Worm (Caenorhabditis elegans) whole organism, young adult: ENCODE measurements around the gene srw-29.

Experiments used
- B0261.1 ChIP-seq: sonication (generic microtip); optimal IDR thresholded peaks from 2 replicates; lab custom pipeline; 2016; ENCODE audit warnings: mild to moderate bottlenecking, missing genetic modification characterization, moderate library complexity, missing compliant biosample characterization
- C06A6.2 ChIP-seq: fragments of 200-800 bp; sonication (Bioruptor generic); conservative IDR thresholded peaks from 2 replicates; pipeline ENCODE4 v1.3.6; 2022; ENCODE audit warnings: missing genetic modification characterization, missing compliant biosample characterization
- F22D6.2 ChIP-seq: sonication (generic microtip); optimal IDR thresholded peaks from 2 replicates; lab custom pipeline; 2016; ENCODE audit warnings: mild to moderate bottlenecking, missing genetic modification characterization, missing compliant biosample characterization
- F37B4.10 ChIP-seq: fragments of 200-800 bp; sonication (Bioruptor generic); IDR thresholded peaks from 2 replicates; pipeline ENCODE4 v1.3.6; 2022; ENCODE audit warnings: missing genetic modification characterization, missing compliant biosample characterization
- F57A8.1 ChIP-seq: fragments of 200-800 bp; sonication (Bioruptor generic); optimal IDR thresholded peaks from 2 replicates; lab custom pipeline; 2018; ENCODE audit warnings: mild to moderate bottlenecking, missing genetic modification characterization, moderate library complexity, missing compliant biosample characterization
- T26A5.8 ChIP-seq: sonication (generic microtip); optimal IDR thresholded peaks from 2 replicates; lab custom pipeline; 2016; ENCODE audit warnings: missing genetic modification characterization, missing compliant biosample characterization
- aptf-2 ChIP-seq: fragments of 200-800 bp; sonication (Bioruptor generic); conservative IDR thresholded peaks from 2 replicates; pipeline ENCODE4 v1.3.6; 2022; ENCODE audit warnings: missing genetic modification reagents, missing genetic modification characterization, missing compliant biosample characterization
- aptf-3 ChIP-seq: fragments of 200-800 bp; sonication (Bioruptor generic); IDR thresholded peaks from 2 replicates; pipeline ENCODE4 v1.3.6; 2022; ENCODE audit warnings: missing genetic modification characterization, missing compliant biosample characterization
- attf-5 ChIP-seq: fragments of 200-800 bp; sonication (Bioruptor generic); optimal IDR thresholded peaks from 2 replicates; lab custom pipeline; 2018; ENCODE audit warnings: mild to moderate bottlenecking, missing genetic modification characterization, missing compliant biosample characterization
- cebp-2 ChIP-seq: fragments of 200-800 bp; sonication (Bioruptor generic); IDR thresholded peaks from 2 replicates; pipeline ENCODE4 v1.3.6; 2022; ENCODE audit warnings: missing genetic modification characterization, missing compliant biosample characterization
- ceh-79 ChIP-seq: sonication (generic microtip); optimal IDR thresholded peaks from 2 replicates; lab custom pipeline; 2017; ENCODE audit warnings: mild to moderate bottlenecking, missing genetic modification characterization, missing compliant biosample characterization
- chd-7 ChIP-seq: sonication (generic microtip); optimal IDR thresholded peaks from 2 replicates; lab custom pipeline; 2016; ENCODE audit warnings: mild to moderate bottlenecking, missing genetic modification characterization, moderate library complexity, missing compliant biosample characterization
- dox-1 ChIP-seq: fragments of 200-800 bp; sonication (Bioruptor generic); IDR thresholded peaks from 2 replicates; pipeline ENCODE4 v1.3.6; 2022; ENCODE audit warnings: missing genetic modification reagents, missing genetic modification characterization, missing compliant biosample characterization
- egl-18 ChIP-seq: fragments of 200-800 bp; sonication (Bioruptor generic); IDR thresholded peaks from 2 replicates; pipeline ENCODE4 v1.3.6; 2022; ENCODE audit warnings: missing genetic modification reagents, missing genetic modification characterization, missing compliant biosample characterization
- egl-44 ChIP-seq: fragments of 200-800 bp; sonication (Bioruptor generic); IDR thresholded peaks from 2 replicates; pipeline ENCODE4 v1.3.6; 2022; ENCODE audit warnings: missing genetic modification reagents, missing genetic modification characterization, missing compliant biosample characterization
- ets-4 ChIP-seq: fragments of 200-800 bp; sonication (Bioruptor generic); optimal IDR thresholded peaks from 2 replicates; lab custom pipeline; 2018; ENCODE audit warnings: mild to moderate bottlenecking, missing genetic modification characterization, missing compliant biosample characterization
- gei-17 ChIP-seq: fragments of 200-800 bp; sonication (Bioruptor generic); optimal IDR thresholded peaks from 2 replicates; lab custom pipeline; 2018; ENCODE audit warnings: mild to moderate bottlenecking, missing genetic modification characterization, missing compliant biosample characterization
- him-1 ChIP-seq: sonication (generic microtip); optimal IDR thresholded peaks from 2 replicates; lab custom pipeline; 2016; ENCODE audit warnings: missing genotype, missing genetic modification reagents, missing genetic modification characterization, missing compliant biosample characterization
- hmg-20 ChIP-seq: fragments of 200-800 bp; sonication (Bioruptor generic); IDR thresholded peaks from 2 replicates; pipeline ENCODE4 v1.3.6; 2022; ENCODE audit warnings: missing genetic modification reagents, missing genetic modification characterization, missing compliant biosample characterization
- hrde-1 ChIP-seq: sonication (generic microtip); optimal IDR thresholded peaks from 2 replicates; lab custom pipeline; 2016; ENCODE audit warnings: missing genetic modification characterization, mild to moderate bottlenecking, missing compliant biosample characterization, moderate library complexity, missing genotype, missing genetic modification reagents, borderline replicate concordance
- hsf-1 ChIP-seq: fragments of 200-800 bp; sonication (Bioruptor generic); IDR thresholded peaks from 2 replicates; pipeline ENCODE4 v1.3.6; 2022; ENCODE audit warnings: missing genetic modification reagents, missing genetic modification characterization, missing compliant biosample characterization
- let-607 ChIP-seq, 2 experiments: fragments of 200-800 bp in 1 of 2; sonication (Bioruptor generic) in 1 of 2; sonication (generic microtip) in 1 of 2; optimal IDR thresholded peaks; 2 replicates each; lab custom pipeline; 2016 to 2018; ENCODE audit warnings: mild to moderate bottlenecking in 2 of 2, missing compliant biosample characterization in 2 of 2, missing genetic modification characterization in 2 of 2, moderate library complexity in 2 of 2, missing genotype in 1 of 2
- lsl-1 ChIP-seq: fragments of 200-800 bp; sonication (Bioruptor generic); optimal IDR thresholded peaks from 2 replicates; lab custom pipeline; 2018; ENCODE audit warnings: mild to moderate bottlenecking, missing genetic modification characterization, moderate library complexity, missing compliant biosample characterization
- madf-3 ChIP-seq: fragments of 200-800 bp; sonication (Bioruptor generic); IDR thresholded peaks from 2 replicates; pipeline ENCODE4 v1.3.6; 2022; ENCODE audit warnings: missing genetic modification reagents, missing genetic modification characterization, missing compliant biosample characterization
- mcd-1 ChIP-seq: fragments of 200-800 bp; sonication (Bioruptor generic); IDR thresholded peaks from 2 replicates; pipeline ENCODE4 v1.3.6; 2022; ENCODE audit warnings: missing genetic modification reagents, missing genetic modification characterization, missing compliant biosample characterization
- nfya-1 ChIP-seq: sonication (generic microtip); optimal IDR thresholded peaks from 2 replicates; lab custom pipeline; 2017; ENCODE audit warnings: antibody characterized with exemption, missing compliant biosample characterization, missing genetic modification characterization, borderline replicate concordance; ENCODE audit not compliant: insufficient read depth
- nfyb-1 ChIP-seq: fragments of 200-800 bp; sonication (Bioruptor generic); IDR thresholded peaks from 2 replicates; pipeline ENCODE4 v1.3.6; 2022; ENCODE audit warnings: missing genetic modification reagents, missing genetic modification characterization, missing compliant biosample characterization
- nhr-179 ChIP-seq: sonication (generic microtip); optimal IDR thresholded peaks from 2 replicates; lab custom pipeline; 2016; ENCODE audit warnings: mild to moderate bottlenecking, missing genetic modification characterization, missing compliant biosample characterization
- pbrm-1 ChIP-seq: fragments of 200-800 bp; sonication (Bioruptor generic); IDR thresholded peaks from 2 replicates; pipeline ENCODE4 v1.3.6; 2022; ENCODE audit warnings: missing genetic modification reagents, missing genetic modification characterization, missing compliant biosample characterization
- sdz-38 ChIP-seq: sonication (generic microtip); optimal IDR thresholded peaks from 2 replicates; lab custom pipeline; 2016; ENCODE audit warnings: missing genotype, missing genetic modification characterization, missing compliant biosample characterization
- snpc-1.1 ChIP-seq: sonication (generic microtip); optimal IDR thresholded peaks from 2 replicates; lab custom pipeline; 2017; ENCODE audit warnings: missing genetic modification characterization, mild to moderate bottlenecking, missing compliant biosample characterization, antibody characterized with exemption, moderate library complexity, missing genotype, missing genetic modification reagents; ENCODE audit not compliant: insufficient read depth
- snpc-3.4 ChIP-seq: sonication (generic microtip); optimal IDR thresholded peaks from 2 replicates; lab custom pipeline; 2017; ENCODE audit warnings: missing genetic modification characterization, mild to moderate bottlenecking, missing compliant biosample characterization, antibody characterized with exemption, moderate library complexity, missing genotype, missing genetic modification reagents
- snpc-4 ChIP-seq, 5 experiments: fragments of 150-350 bp in 1 of 5; sonication (generic microtip) in 4 of 5; optimal IDR thresholded peaks; 2 replicates each; lab custom pipeline; 2014 to 2018; ENCODE audit warnings: missing genetic modification characterization in 5 of 5, missing biosample characterization in 3 of 5, antibody characterized with exemption in 2 of 5, mild to moderate bottlenecking in 2 of 5, missing compliant biosample characterization in 2 of 5, missing genotype in 2 of 5, moderate library complexity in 2 of 5, missing genetic modification reagents in 1 of 5
- sptf-2 ChIP-seq: fragments of 200-800 bp; sonication (Bioruptor generic); optimal IDR thresholded peaks from 2 replicates; lab custom pipeline; 2018; ENCODE audit warnings: mild to moderate bottlenecking, missing genetic modification characterization, missing compliant biosample characterization
- tlf-1 ChIP-seq: fragments of 200-800 bp; sonication (Bioruptor generic); optimal IDR thresholded peaks from 2 replicates; lab custom pipeline; 2018; ENCODE audit warnings: mild to moderate bottlenecking, missing genetic modification characterization, missing compliant biosample characterization
- unc-130 ChIP-seq: sonication (generic microtip); optimal IDR thresholded peaks from 2 replicates; lab custom pipeline; 2016; ENCODE audit warnings: missing genetic modification reagents, missing genetic modification characterization, missing compliant biosample characterization
- unc-62 ChIP-seq: fragments of 150-350 bp; optimal IDR thresholded peaks from 2 replicates; lab custom pipeline; 2014; ENCODE audit warnings: missing biosample characterization, missing genetic modification reagents, missing genetic modification characterization
- ztf-18 ChIP-seq: sonication (generic microtip); optimal IDR thresholded peaks from 2 replicates; lab custom pipeline; 2016; ENCODE audit warnings: missing genotype, mild to moderate bottlenecking, missing genetic modification characterization, missing compliant biosample characterization
- ztf-28 ChIP-seq: fragments of 200-800 bp; sonication (Bioruptor generic); IDR thresholded peaks from 2 replicates; pipeline ENCODE4 v1.3.6; 2022; ENCODE audit warnings: missing genetic modification reagents, missing genetic modification characterization, missing compliant biosample characterization
- ztf-3 ChIP-seq: fragments of 200-800 bp; sonication (Bioruptor generic); optimal IDR thresholded peaks from 2 replicates; lab custom pipeline; 2018; ENCODE audit warnings: mild to moderate bottlenecking, missing genetic modification characterization, missing compliant biosample characterization

srw-29 gene

DNA sequence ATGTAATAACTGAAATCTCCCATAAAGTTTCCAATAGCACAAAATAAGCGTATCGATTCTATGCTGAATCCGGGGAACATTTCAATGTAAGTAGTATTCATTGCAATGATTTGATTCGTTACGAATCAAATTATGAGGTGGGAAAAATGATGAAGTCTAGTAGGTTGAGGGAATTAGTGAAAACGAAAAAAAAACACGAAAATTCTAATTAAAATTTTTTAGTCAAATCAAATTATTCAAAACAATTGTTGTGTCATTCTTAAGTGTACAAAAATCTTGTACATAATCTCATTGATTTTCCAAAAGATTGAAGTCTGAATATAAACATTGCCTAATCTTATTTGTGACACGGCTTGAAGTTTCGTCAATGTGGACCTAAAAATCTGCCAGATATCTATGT lies at the start of gene srw-29:
Gene srw-29, minus strand, starts transcription at position 101 of the 400 bp plus-strand sequence.
- TF ChIP-seq attf-5 (GFP tag; lab: Kevin White, UChicago), result no peak
- no peak for TF ChIP-seq aptf-3 (GFP tag; lab: Robert Waterston, UW)
- TF ChIP-seq let-607 (tag; optimal IDR thresholded peaks at IDR 0.05; lab: Kevin White, UChicago), result no peak

DNA sequence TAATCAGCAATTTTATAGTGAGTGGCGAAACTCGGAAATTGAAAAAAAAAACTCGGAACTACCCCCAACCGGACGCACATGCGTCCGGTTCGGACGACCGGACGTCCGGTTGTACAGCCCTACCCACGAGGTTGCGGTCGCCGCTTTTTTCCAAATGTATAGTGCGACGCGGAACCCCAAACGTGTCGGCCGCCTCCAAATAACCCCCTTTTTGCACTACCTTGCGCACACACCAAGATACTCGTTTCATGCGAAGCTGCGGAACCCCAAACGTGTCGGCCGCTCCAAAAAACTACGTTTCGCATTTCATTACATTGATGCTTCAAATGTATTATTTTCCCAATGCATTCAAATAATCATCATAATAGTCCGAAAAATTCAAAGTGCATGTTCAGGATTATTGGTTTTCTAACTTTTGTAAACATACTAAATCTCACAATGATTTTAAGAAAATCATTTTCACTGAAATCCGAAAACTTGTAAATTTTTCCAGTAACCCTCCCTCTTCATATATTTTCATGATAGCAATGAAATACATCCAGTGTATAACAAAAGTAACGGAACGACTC lies 47.8 kb upstream of the srw-29 start, which contains the start of gene srw-35:
Gene srw-35, plus strand, starts transcription at position 519 of the 569 bp plus-strand sequence.
- TF ChIP-seq ceh-79 (no peak), T26A5.8 (no peak), mcd-1 (GFP tag; lab: Robert Waterston, UW) (no peak), lsl-1 (GFP tag; lab: Kevin White, UChicago) (no peak), ztf-18 (tag; lab: Kevin White, UChicago) (no peak), sdz-38 (tag; lab: Kevin White, UChicago) (no peak), nhr-179 (tag; lab: Kevin White, UChicago) (no peak), ztf-3 (GFP tag; lab: Kevin White, UChicago) (no peak), ztf-28 (GFP tag; lab: Robert Waterston, UW) (0 out of 2 replicates have a peak, but pooled peaks have one; percentile 14), hmg-20 (GFP tag; lab: Robert Waterston, UW) (no peak), chd-7 (tag; lab: Kevin White, UChicago) (no peak), gei-17 (GFP tag; lab: Kevin White, UChicago) (no peak), dox-1 (GFP tag; lab: Robert Waterston, UW) (no peak), snpc-4 (GFP tag; optimal IDR thresholded peaks at IDR 0.05; lab: Kevin White, UChicago) (peak; percentile 26), snpc-4 (tag; optimal IDR thresholded peaks at IDR 0.05; lab: Kevin White, UChicago) (peak in 3 of 4 experiments; percentile 23 to 94 (median 82)), hrde-1 (tag; lab: Kevin White, UChicago) (no peak), aptf-2 (GFP tag; lab: Robert Waterston, UW) (no peak), F57A8.1 (GFP tag; lab: Kevin White, UChicago) (no peak), unc-62 (no peak), hsf-1 (no peak), unc-130 (GFP tag; lab: Kevin White, UChicago) (no peak), nfyb-1 (GFP tag; lab: Robert Waterston, UW) (no peak), C06A6.2 (GFP tag; lab: Robert Waterston, UW) (no peak), snpc-1.1 (peak; percentile 76), snpc-3.4 (tag; lab: Kevin White, UChicago) (no peak), sptf-2 (GFP tag; lab: Kevin White, UChicago) (no peak), attf-5 (GFP tag; lab: Kevin White, UChicago) (no peak), F37B4.10 (no peak)

DNA sequence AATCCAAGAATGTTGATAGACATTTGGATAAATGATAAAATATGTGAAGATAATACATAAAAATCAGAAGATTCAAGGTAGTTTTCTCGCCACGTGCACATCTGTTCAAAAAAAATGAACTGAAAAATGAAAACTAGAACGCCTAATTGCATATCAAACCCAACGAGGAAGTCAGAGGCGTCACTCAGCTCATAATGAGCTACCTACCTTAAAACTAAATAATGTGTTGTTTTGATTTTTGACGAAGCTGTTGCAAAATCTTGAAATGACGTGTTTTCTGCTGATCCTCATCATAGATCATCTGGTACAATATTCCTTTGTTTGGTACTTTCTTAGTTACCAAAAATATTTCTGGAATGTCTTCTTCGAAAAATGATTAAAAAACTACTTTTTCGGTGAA lies 46.6 kb upstream of the srw-29 start, which contains the start of gene srh-138:
Gene srh-138, minus strand, starts transcription at position 101 of the 400 bp plus-strand sequence.
- TF ChIP-seq him-1 (tag; lab: Kevin White, UChicago), result no peak
- no peak for TF ChIP-seq hmg-20 (GFP tag; lab: Robert Waterston, UW)
- no peak for TF ChIP-seq hsf-1
- no peak for TF ChIP-seq B0261.1 (tag; lab: Kevin White, UChicago)
- no peak for TF ChIP-seq F37B4.10
- no peak for TF ChIP-seq madf-3 (GFP tag; lab: Robert Waterston, UW)
- no peak for TF ChIP-seq unc-130 (GFP tag; lab: Kevin White, UChicago)
- TF ChIP-seq C06A6.2 (GFP tag; lab: Robert Waterston, UW), result no peak
- no peak for TF ChIP-seq nfya-1 (tag; lab: Kevin White, UChicago)
- TF ChIP-seq egl-44, result no peak
- no peak for TF ChIP-seq egl-18
- TF ChIP-seq pbrm-1 (GFP tag; lab: Robert Waterston, UW), result no peak
- no peak for TF ChIP-seq cebp-2 (GFP tag; lab: Robert Waterston, UW)
- TF ChIP-seq aptf-2 (GFP tag; lab: Robert Waterston, UW), result no peak
- TF ChIP-seq F22D6.2 (tag; lab: Kevin White, UChicago), result no peak
- TF ChIP-seq ets-4 (GFP tag; lab: Kevin White, UChicago), result no peak
- no peak for TF ChIP-seq tlf-1 (GFP tag; lab: Kevin White, UChicago)
- TF ChIP-seq T26A5.8, result no peak
